Fruit fly (Drosophila melanogaster) whole organism: ENCODE results near the gene Nrt.

ENCODE experiments used
- CG8478 ChIP-seq: fragments of >200 bp; optimal IDR thresholded peaks from 2 replicates; lab custom pipeline; 2018; ENCODE audit warnings: inconsistent platforms
- Dll ChIP-seq: fragments of >200 bp; optimal IDR thresholded peaks from 2 replicates; lab custom pipeline; 2017
- EcR ChIP-seq, 2 experiments: fragments of >200 bp; optimal IDR thresholded peaks; 2 replicates each; lab custom pipeline; 2017; ENCODE audit warnings: missing biosample characterization in 2 of 2, missing genetic modification characterization in 2 of 2, missing genetic modification reagents in 2 of 2
- pan ChIP-seq: fragments of >200 bp; optimal IDR thresholded peaks from 2 replicates; lab custom pipeline; 2017
- psq ChIP-seq: fragments of >200 bp; optimal IDR thresholded peaks from 2 replicates; lab custom pipeline; 2017
- usp ChIP-seq: fragments of >200 bp; optimal IDR thresholded peaks from 2 replicates; lab custom pipeline; 2017; ENCODE audit warnings: missing biosample characterization, missing genetic modification characterization, mixed read lengths

Nrt gene

dm6 chr3L:16779704-16780173 is 13.9 kb downstream of the Nrt start, which contains the start of the genes mus302 and CG9705:
Gene mus302 (minus strand): TSS chr3L:16779736.
Gene CG9705 (plus strand): TSS chr3L:16780100.
- TF ChIP-seq pan (lab: Kevin White, UChicago) (no peak), psq (no peak), EcR (GFP tag; optimal IDR thresholded peaks at IDR 0.05; lab: Kevin White, UChicago) (no peak), Dll (lab: Kevin White, UChicago) (no peak), CG8478 (lab: Kevin White, UChicago) (no peak), usp (GFP tag; lab: Kevin White, UChicago) (no peak)

- no peak for TF ChIP-seq CG8478 (lab: Kevin White, UChicago)
- TF ChIP-seq EcR (GFP tag; optimal IDR thresholded peaks at IDR 0.05; lab: Kevin White, UChicago) = no peak
- no peak for TF ChIP-seq pan (lab: Kevin White, UChicago)
- TF ChIP-seq Dll (lab: Kevin White, UChicago) = no peak
- TF ChIP-seq usp (GFP tag; lab: Kevin White, UChicago) = no peak
- no peak for TF ChIP-seq psq
These were observed 14.4 kb downstream of the Nrt start for dm6 chr3L:16780317-16780716.

- TF ChIP-seq EcR (GFP tag; optimal IDR thresholded peaks at IDR 0.05; lab: Kevin White, UChicago) (no peak), Dll (lab: Kevin White, UChicago) (no peak), CG8478 (lab: Kevin White, UChicago) (no peak), pan (lab: Kevin White, UChicago) (no peak), psq (no peak), usp (GFP tag; lab: Kevin White, UChicago) (no peak)
These were observed 16.4 kb downstream of the Nrt start for dm6 chr3L:16782218-16782763.

- TF ChIP-seq CG8478 (lab: Kevin White, UChicago) (no peak), Dll (lab: Kevin White, UChicago) (no peak), psq (no peak), pan (lab: Kevin White, UChicago) (no peak), usp (GFP tag; lab: Kevin White, UChicago) (no peak), EcR (GFP tag; optimal IDR thresholded peaks at IDR 0.05; lab: Kevin White, UChicago) (no peak)
These were observed 16.9 kb downstream of the Nrt start, which contains the start of gene CG9706 for dm6 chr3L:16782789-16783188. Gene CG9706 (plus strand): TSS chr3L:16783010.

- TF ChIP-seq EcR (GFP tag; optimal IDR thresholded peaks at IDR 0.05; lab: Kevin White, UChicago) = no peak
- no peak for TF ChIP-seq Dll (lab: Kevin White, UChicago)
- no peak for TF ChIP-seq CG8478 (lab: Kevin White, UChicago)
- no peak for TF ChIP-seq psq
- no peak for TF ChIP-seq usp (GFP tag; lab: Kevin White, UChicago)
- TF ChIP-seq pan (lab: Kevin White, UChicago) = no peak
These were observed 20.9 kb downstream of the Nrt start, which contains the start of gene eIF3e for dm6 chr3L:16786728-16787127. Gene eIF3e (minus strand): TSS chr3L:16786941.

- no peak for TF ChIP-seq CG8478 (lab: Kevin White, UChicago)
- no peak for TF ChIP-seq Dll (lab: Kevin White, UChicago)
- TF ChIP-seq usp (GFP tag; lab: Kevin White, UChicago) = no peak
- no peak for TF ChIP-seq EcR (GFP tag; optimal IDR thresholded peaks at IDR 0.05; lab: Kevin White, UChicago)
- no peak for TF ChIP-seq psq
- TF ChIP-seq pan (lab: Kevin White, UChicago) = no peak
These were observed 30.7 kb downstream of the Nrt start for dm6 chr3L:16796603-16797002.

dm6 chr3L:16800026-16800425 is 34.2 kb downstream of the Nrt start:
- TF ChIP-seq CG8478 (lab: Kevin White, UChicago) = no peak
- TF ChIP-seq Dll (lab: Kevin White, UChicago) = no peak
- no peak for TF ChIP-seq usp (GFP tag; lab: Kevin White, UChicago)
- no peak for TF ChIP-seq EcR (GFP tag; optimal IDR thresholded peaks at IDR 0.05; lab: Kevin White, UChicago)
- TF ChIP-seq psq = no peak
- no peak for TF ChIP-seq pan (lab: Kevin White, UChicago)

dm6 chr3L:16801499-16802452 is 35.9 kb downstream of the Nrt start:
- TF ChIP-seq psq (no peak), pan (lab: Kevin White, UChicago) (peak; percentile 29)

dm6 chr3L:16803273-16803672 is 37.4 kb downstream of the Nrt start:
- no peak for TF ChIP-seq usp (GFP tag; lab: Kevin White, UChicago)
- TF ChIP-seq EcR (GFP tag; optimal IDR thresholded peaks at IDR 0.05; lab: Kevin White, UChicago) = no peak

- TF ChIP-seq Dll (lab: Kevin White, UChicago) = no peak
- no peak for TF ChIP-seq psq
- no peak for TF ChIP-seq CG8478 (lab: Kevin White, UChicago)
- TF ChIP-seq pan (lab: Kevin White, UChicago) = no peak
- TF ChIP-seq usp (GFP tag; lab: Kevin White, UChicago) = no peak
- no peak for TF ChIP-seq EcR (GFP tag; optimal IDR thresholded peaks at IDR 0.05; lab: Kevin White, UChicago)
These were observed 38.0 kb downstream of the Nrt start for dm6 chr3L:16803708-16804350.

dm6 chr3L:16804627-16805026 is 38.8 kb downstream of the Nrt start, which contains the start of gene nudC:
Gene nudC (plus strand): TSS chr3L:16804994.
- no peak for TF ChIP-seq usp (GFP tag; lab: Kevin White, UChicago)
- no peak for TF ChIP-seq pan (lab: Kevin White, UChicago)
- TF ChIP-seq psq = no peak
- TF ChIP-seq Dll (lab: Kevin White, UChicago) = no peak
- TF ChIP-seq EcR (GFP tag; optimal IDR thresholded peaks at IDR 0.05; lab: Kevin White, UChicago) = no peak
- TF ChIP-seq CG8478 (lab: Kevin White, UChicago) = no peak
